Fruit fly (Drosophila melanogaster): ENCODE measurements around the gene ENGase.

dm6 chrX:17421987-17422386, 1.4 kb upstream of the ENGase start, which contains the start of gene CG8611:
- TF ChIP-seq CG8478 (optimal IDR thresholded peaks at IDR 0.05) (no peak), CTCF (optimal IDR thresholded peaks at IDR 0.05) (peak in 1 of 2 experiments; percentile 36)
